Worm (Caenorhabditis elegans): ENCODE results near the gene ZK813.2.

ZK813.2 gene

ce11 chrX:3464309-3465038, 20.8 kb downstream of the ZK813.2 start:
- TF ChIP-seq ces-1 (GFP tag; optimal IDR thresholded peaks at IDR 0.05), result peak; percentile 80
- TF ChIP-seq nhr-2 (tag; optimal IDR thresholded peaks at IDR 0.05), result peak; percentile 10
- TF ChIP-seq nhr-76 (tag; optimal IDR thresholded peaks at IDR 0.05), result no peak
- TF ChIP-seq mab-5 (tag; optimal IDR thresholded peaks at IDR 0.05), result no peak
- no peak for TF ChIP-seq ceh-83 (GFP tag; optimal IDR thresholded peaks at IDR 0.05)
- peak; percentile 41 for TF ChIP-seq ham-2 (GFP tag; optimal IDR thresholded peaks at IDR 0.05)
- no peak for TF ChIP-seq sem-2 (GFP tag; optimal IDR thresholded peaks at IDR 0.05)
- TF ChIP-seq unc-62 (GFP tag; optimal IDR thresholded peaks at IDR 0.05), result peak; percentile 53
- no peak for TF ChIP-seq nhr-28 (tag; optimal IDR thresholded peaks at IDR 0.05)

ce11 chrX:3465785-3466184, 22.2 kb downstream of the ZK813.2 start, which contains the start of the genes ZK377.15 and sax-3:
ZK377.15 (minus strand) TSS chrX:3465885.
sax-3 (minus strand) TSS chrX:3465927.
- no peak for TF ChIP-seq ztf-11 (tag; optimal IDR thresholded peaks at IDR 0.05)
- no peak for TF ChIP-seq ham-2 (GFP tag; optimal IDR thresholded peaks at IDR 0.05)
- no peak for TF ChIP-seq nhr-237 (tag; optimal IDR thresholded peaks at IDR 0.05)
- no peak for TF ChIP-seq flh-1 (GFP tag; optimal IDR thresholded peaks at IDR 0.05)
- TF ChIP-seq lin-32 (GFP tag; optimal IDR thresholded peaks at IDR 0.05), result no peak

ce11 chrX:3467004-3467761, 23.6 kb downstream of the ZK813.2 start:
- TF ChIP-seq M03D4.4 (tag; optimal IDR thresholded peaks at IDR 0.05), result no peak
- no peak for TF ChIP-seq elt-3 (tag; optimal IDR thresholded peaks at IDR 0.05)
- no peak for TF ChIP-seq unc-62 (GFP tag; optimal IDR thresholded peaks at IDR 0.05)
- TF ChIP-seq mep-1 (tag; optimal IDR thresholded peaks at IDR 0.05), result peak; percentile 2
- TF ChIP-seq sem-2 (GFP tag; optimal IDR thresholded peaks at IDR 0.05), result no peak
- TF ChIP-seq pha-4 (tag; optimal IDR thresholded peaks at IDR 0.05), result no peak
- no peak for TF ChIP-seq lin-13 (tag; optimal IDR thresholded peaks at IDR 0.05)
- no peak for TF ChIP-seq ceh-43 (GFP tag; optimal IDR thresholded peaks at IDR 0.05)
- no peak for TF ChIP-seq nhr-237 (tag; optimal IDR thresholded peaks at IDR 0.05)
- TF ChIP-seq elt-1 (tag; optimal IDR thresholded peaks at IDR 0.05; ENCODE audit: borderline replicate concordance, insufficient read depth), result peak; percentile 77
- no peak for TF ChIP-seq blmp-1 (tag; optimal IDR thresholded peaks at IDR 0.05)
- TF ChIP-seq nhr-28 (tag; optimal IDR thresholded peaks at IDR 0.05), result no peak
- peak; percentile 60 for TF ChIP-seq nhr-2 (tag; optimal IDR thresholded peaks at IDR 0.05)
- peak; percentile 13 for TF ChIP-seq unc-120 (tag; optimal IDR thresholded peaks at IDR 0.05; ENCODE audit: poor library complexity, severe bottlenecking)
- no peak for TF ChIP-seq mab-5 (tag; optimal IDR thresholded peaks at IDR 0.05)
- TF ChIP-seq ces-1 (GFP tag; optimal IDR thresholded peaks at IDR 0.05), result peak; percentile 48
- peak; percentile 26 for TF ChIP-seq sptf-1 (tag; optimal IDR thresholded peaks at IDR 0.05)
- TF ChIP-seq nhr-76 (tag; optimal IDR thresholded peaks at IDR 0.05), result no peak
- no peak for TF ChIP-seq zip-8 (tag; optimal IDR thresholded peaks at IDR 0.05)
- no peak for TF ChIP-seq lin-32 (GFP tag; optimal IDR thresholded peaks at IDR 0.05)
- no peak for TF ChIP-seq lsy-2 (tag; optimal IDR thresholded peaks at IDR 0.05)
- no peak for TF ChIP-seq snpc-4 (tag; optimal IDR thresholded peaks at IDR 0.05)
- no peak for TF ChIP-seq drap-1 (GFP tag; optimal IDR thresholded peaks at IDR 0.05)
- TF ChIP-seq ceh-83 (GFP tag; optimal IDR thresholded peaks at IDR 0.05), result no peak
- peak; percentile 33 for TF ChIP-seq ham-2 (GFP tag; optimal IDR thresholded peaks at IDR 0.05)
- TF ChIP-seq ceh-39 (tag; optimal IDR thresholded peaks at IDR 0.05), result peak; percentile 28
- TF ChIP-seq flh-1 (GFP tag; optimal IDR thresholded peaks at IDR 0.05), result no peak
- peak; percentile 81 for TF ChIP-seq cnd-1 (tag; optimal IDR thresholded peaks at IDR 0.05)
- TF ChIP-seq hlh-1 (tag; optimal IDR thresholded peaks at IDR 0.05), result no peak
- TF ChIP-seq mls-2 (tag; optimal IDR thresholded peaks at IDR 0.05), result peak; percentile 43
- no peak for TF ChIP-seq tbx-8 (GFP tag; optimal IDR thresholded peaks at IDR 0.05)

ce11 chrX:3467958-3468357, 24.3 kb downstream of the ZK813.2 start:
- no peak for TF ChIP-seq zip-8 (tag; optimal IDR thresholded peaks at IDR 0.05)
- TF ChIP-seq hlh-1 (tag; optimal IDR thresholded peaks at IDR 0.05), result peak; percentile 8
